Fruit fly (Drosophila melanogaster) whole organism: ENCODE data around the gene CG3009.

ENCODE experiments used
- CG8478 ChIP-seq: fragments of >200 bp; optimal IDR thresholded peaks from 2 replicates; lab custom pipeline; 2018; ENCODE audit warnings: inconsistent platforms
- Dll ChIP-seq: fragments of >200 bp; optimal IDR thresholded peaks from 2 replicates; lab custom pipeline; 2017
- EcR ChIP-seq, 2 experiments: fragments of >200 bp; optimal IDR thresholded peaks; 2 replicates each; lab custom pipeline; 2017; ENCODE audit warnings: missing biosample characterization in 2 of 2, missing genetic modification characterization in 2 of 2, missing genetic modification reagents in 2 of 2
- pan ChIP-seq: fragments of >200 bp; optimal IDR thresholded peaks from 2 replicates; lab custom pipeline; 2017
- psq ChIP-seq: fragments of >200 bp; optimal IDR thresholded peaks from 2 replicates; lab custom pipeline; 2017
- usp ChIP-seq: fragments of >200 bp; optimal IDR thresholded peaks from 2 replicates; lab custom pipeline; 2017; ENCODE audit warnings: missing biosample characterization, missing genetic modification characterization, mixed read lengths

CG3009 gene

dm6 chrX:4618869-4619268, 47.6 kb downstream of the CG3009 start:
- no peak for TF ChIP-seq EcR (GFP tag; optimal IDR thresholded peaks at IDR 0.05; lab: Kevin White, UChicago)
- no peak for TF ChIP-seq psq (lab: Kevin White, UChicago)
- TF ChIP-seq usp (GFP tag; lab: Kevin White, UChicago): no peak
- no peak for TF ChIP-seq Dll
- TF ChIP-seq pan (lab: Kevin White, UChicago): no peak
- TF ChIP-seq CG8478 (lab: Kevin White, UChicago): no peak

dm6 chrX:4616865-4617669, 49.4 kb downstream of the CG3009 start, which contains the start of gene peb:
Gene peb, plus strand, starts transcription at chrX:4617564.
- TF ChIP-seq usp (GFP tag; lab: Kevin White, UChicago): no peak
- no peak for TF ChIP-seq pan (lab: Kevin White, UChicago)
- TF ChIP-seq Dll: peak; percentile 87

dm6 chrX:4615684-4616292, 50.7 kb downstream of the CG3009 start:
- TF ChIP-seq EcR (GFP tag; optimal IDR thresholded peaks at IDR 0.05; lab: Kevin White, UChicago) (no peak), Dll (no peak), pan (lab: Kevin White, UChicago) (no peak), CG8478 (lab: Kevin White, UChicago) (no peak), usp (GFP tag; lab: Kevin White, UChicago) (no peak), psq (lab: Kevin White, UChicago) (no peak)

- TF ChIP-seq usp (GFP tag; lab: Kevin White, UChicago) (no peak), psq (lab: Kevin White, UChicago) (no peak), pan (lab: Kevin White, UChicago) (no peak), Dll (no peak), CG8478 (lab: Kevin White, UChicago) (no peak), EcR (GFP tag; optimal IDR thresholded peaks at IDR 0.05; lab: Kevin White, UChicago) (no peak)
Measured at dm6 chrX:4614945-4615344, 51.6 kb downstream of the CG3009 start.

- no peak for TF ChIP-seq usp (GFP tag; lab: Kevin White, UChicago)
- no peak for TF ChIP-seq EcR (GFP tag; optimal IDR thresholded peaks at IDR 0.05; lab: Kevin White, UChicago)
- TF ChIP-seq CG8478 (lab: Kevin White, UChicago): no peak
- TF ChIP-seq psq (lab: Kevin White, UChicago): no peak
- no peak for TF ChIP-seq pan (lab: Kevin White, UChicago)
- TF ChIP-seq Dll: no peak
Measured at dm6 chrX:4614325-4614724, 52.2 kb downstream of the CG3009 start.

- TF ChIP-seq CG8478 (lab: Kevin White, UChicago) (no peak), psq (lab: Kevin White, UChicago) (no peak), EcR (GFP tag; optimal IDR thresholded peaks at IDR 0.05; lab: Kevin White, UChicago) (no peak), usp (GFP tag; lab: Kevin White, UChicago) (no peak), pan (lab: Kevin White, UChicago) (no peak), Dll (no peak)
Measured at dm6 chrX:4613613-4614012, 52.9 kb downstream of the CG3009 start.

dm6 chrX:4612454-4612853, 54.0 kb downstream of the CG3009 start:
- TF ChIP-seq CG8478 (lab: Kevin White, UChicago): no peak
- no peak for TF ChIP-seq usp (GFP tag; lab: Kevin White, UChicago)
- no peak for TF ChIP-seq Dll
- TF ChIP-seq EcR (GFP tag; optimal IDR thresholded peaks at IDR 0.05; lab: Kevin White, UChicago): no peak
- TF ChIP-seq pan (lab: Kevin White, UChicago): no peak
- TF ChIP-seq psq (lab: Kevin White, UChicago): no peak

- TF ChIP-seq pan (lab: Kevin White, UChicago) (no peak), EcR (GFP tag; optimal IDR thresholded peaks at IDR 0.05; lab: Kevin White, UChicago) (no peak)
Measured at dm6 chrX:4610481-4610880, 56.0 kb downstream of the CG3009 start.

dm6 chrX:4609737-4610136, 56.8 kb downstream of the CG3009 start:
- no peak for TF ChIP-seq Dll
- TF ChIP-seq psq (lab: Kevin White, UChicago): no peak
- no peak for TF ChIP-seq usp (GFP tag; lab: Kevin White, UChicago)
- TF ChIP-seq EcR (GFP tag; optimal IDR thresholded peaks at IDR 0.05; lab: Kevin White, UChicago): no peak
- TF ChIP-seq CG8478 (lab: Kevin White, UChicago): no peak
- no peak for TF ChIP-seq pan (lab: Kevin White, UChicago)
